Worm (Caenorhabditis elegans) whole organism, L2 larva: Measurements from ENCODE around the gene mrps-26.
A peak's percentile ranks its signal among the peaks of the same experiment; 100 is the strongest.

ENCODE experiments used
- C34F6.9 ChIP-seq: fragments of 150-350 bp; optimal IDR thresholded peaks from 2 replicates; lab custom pipeline; 2014; ENCODE audit warnings: missing biosample characterization, missing genetic modification characterization
- F13H6.1 ChIP-seq: sonication (generic microtip); optimal IDR thresholded peaks from 2 replicates; lab custom pipeline; 2016; ENCODE audit warnings: missing genetic modification characterization, missing compliant biosample characterization
- R02D3.7 ChIP-seq: fragments of 150-350 bp; optimal IDR thresholded peaks from 2 replicates; lab custom pipeline; 2014; ENCODE audit warnings: missing biosample characterization, missing genetic modification characterization
- Y55F3AM.14 ChIP-seq: fragments of 200-800 bp; sonication (Bioruptor generic); optimal IDR thresholded peaks from 2 replicates; lab custom pipeline; 2018; ENCODE audit warnings: mild to moderate bottlenecking, missing genetic modification characterization, missing compliant biosample characterization
- ZK546.5 ChIP-seq: sonication (generic microtip); optimal IDR thresholded peaks from 2 replicates; lab custom pipeline; 2017; ENCODE audit warnings: missing biosample characterization, missing genetic modification characterization
- alr-1 ChIP-seq: fragments of 150-350 bp; optimal IDR thresholded peaks from 2 replicates; lab custom pipeline; 2014; ENCODE audit warnings: missing biosample characterization, missing genetic modification characterization
- ama-1 ChIP-seq: fragments of 150-350 bp; optimal IDR thresholded peaks from 2 replicates; lab custom pipeline; 2018; ENCODE audit warnings: inconsistent platforms
- blmp-1 ChIP-seq: sonication (generic microtip); optimal IDR thresholded peaks from 2 replicates; lab custom pipeline; 2017; ENCODE audit warnings: missing genetic modification characterization, mild to moderate bottlenecking, missing compliant biosample characterization, antibody characterized with exemption, moderate library complexity; ENCODE audit not compliant: insufficient read depth
- ceh-82 ChIP-seq: fragments of 150-350 bp; optimal IDR thresholded peaks from 2 replicates; lab custom pipeline; 2014; ENCODE audit warnings: missing biosample characterization, missing genetic modification characterization
- crh-2 ChIP-seq: sonication (generic microtip); optimal IDR thresholded peaks from 2 replicates; lab custom pipeline; 2017; ENCODE audit warnings: missing biosample characterization, missing genetic modification characterization
- dmd-4 ChIP-seq: sonication (generic microtip); optimal IDR thresholded peaks from 2 replicates; lab custom pipeline; 2017; ENCODE audit warnings: missing biosample characterization, missing genetic modification characterization
- egl-27 ChIP-seq: sonication (generic microtip); optimal IDR thresholded peaks from 3 replicates; lab custom pipeline; 2017; ENCODE audit warnings: missing biosample characterization, missing genetic modification reagents, missing genetic modification characterization
- elt-3 ChIP-seq: sonication (generic microtip); optimal IDR thresholded peaks from 2 replicates; lab custom pipeline; 2017; ENCODE audit warnings: missing biosample characterization, missing genetic modification characterization
- fos-1 ChIP-seq: fragments of 150-350 bp; optimal IDR thresholded peaks from 2 replicates; lab custom pipeline; 2014; ENCODE audit warnings: missing biosample characterization, missing genetic modification characterization
- gmeb-1 ChIP-seq: fragments of 150-350 bp; optimal IDR thresholded peaks from 2 replicates; lab custom pipeline; 2014; ENCODE audit warnings: missing biosample characterization, missing genetic modification characterization
- lin-11 ChIP-seq: fragments of 150-350 bp; sonication (generic microtip); optimal IDR thresholded peaks from 2 replicates; lab custom pipeline; 2014; ENCODE audit warnings: missing biosample characterization, missing genetic modification characterization, inconsistent platforms, mixed read lengths
- lin-13 ChIP-seq: fragments of 150-350 bp; optimal IDR thresholded peaks from 2 replicates; lab custom pipeline; 2014; ENCODE audit warnings: missing biosample characterization, missing genetic modification reagents, missing genetic modification characterization
- lin-39 ChIP-seq: fragments of 150-350 bp; optimal IDR thresholded peaks from 2 replicates; lab custom pipeline; 2014; ENCODE audit warnings: missing biosample characterization, missing genetic modification reagents, missing genetic modification characterization
- mdl-1 ChIP-seq, 2 experiments: fragments of 150-350 bp in 1 of 2; sonication (generic microtip) in 1 of 2; optimal IDR thresholded peaks; 2 replicates each; lab custom pipeline; 2017; ENCODE audit warnings: missing biosample characterization in 2 of 2, missing genetic modification characterization in 2 of 2
- nhr-10 ChIP-seq: sonication (generic microtip); optimal IDR thresholded peaks from 2 replicates; lab custom pipeline; 2017; ENCODE audit warnings: missing biosample characterization, missing genetic modification characterization
- nhr-129 ChIP-seq: fragments of 150-350 bp; optimal IDR thresholded peaks from 2 replicates; lab custom pipeline; 2014; ENCODE audit warnings: missing biosample characterization, missing genetic modification characterization
- nhr-23 ChIP-seq: fragments of 150-350 bp; optimal IDR thresholded peaks from 2 replicates; lab custom pipeline; 2014; ENCODE audit warnings: missing biosample characterization, missing genetic modification reagents, missing genetic modification characterization
- nhr-237 ChIP-seq: fragments of 150-350 bp; optimal IDR thresholded peaks from 2 replicates; lab custom pipeline; 2014; ENCODE audit warnings: missing biosample characterization, missing genetic modification characterization
- nhr-25 ChIP-seq: fragments of 150-350 bp; sonication (generic microtip); optimal IDR thresholded peaks from 3 replicates; lab custom pipeline; 2014; ENCODE audit warnings: missing biosample characterization, missing genetic modification characterization
- nhr-6 ChIP-seq: fragments of 150-350 bp; optimal IDR thresholded peaks from 2 replicates; lab custom pipeline; 2014; ENCODE audit warnings: missing biosample characterization, missing genetic modification characterization
- nhr-77 ChIP-seq: fragments of 150-350 bp; optimal IDR thresholded peaks from 2 replicates; lab custom pipeline; 2014; ENCODE audit warnings: missing biosample characterization, missing genetic modification characterization
- peb-1 ChIP-seq: fragments of 150-350 bp; optimal IDR thresholded peaks from 2 replicates; lab custom pipeline; 2014; ENCODE audit warnings: missing biosample characterization, missing genetic modification characterization
- skn-1 ChIP-seq: sonication (generic microtip); optimal IDR thresholded peaks from 2 replicates; lab custom pipeline; 2017; ENCODE audit warnings: missing biosample characterization, missing genetic modification characterization
- sma-3 ChIP-seq: sonication (generic microtip); optimal IDR thresholded peaks from 2 replicates; lab custom pipeline; 2016; ENCODE audit warnings: missing genetic modification reagents, missing genetic modification characterization, missing compliant biosample characterization
- sma-9 ChIP-seq, 2 experiments: fragments of 150-350 bp in 1 of 2; sonication (generic microtip) in 1 of 2; optimal IDR thresholded peaks; 2 replicates each; lab custom pipeline; 2014 to 2016; ENCODE audit warnings: missing genetic modification characterization in 2 of 2, mild to moderate bottlenecking in 1 of 2, missing biosample characterization in 1 of 2, missing compliant biosample characterization in 1 of 2, missing genetic modification reagents in 1 of 2, moderate library complexity in 1 of 2
- snpc-4 ChIP-seq: fragments of 150-350 bp; optimal IDR thresholded peaks from 2 replicates; lab custom pipeline; 2014; ENCODE audit warnings: missing biosample characterization, missing genetic modification characterization
- unc-39 ChIP-seq: fragments of 150-350 bp; optimal IDR thresholded peaks from 2 replicates; lab custom pipeline; 2014; ENCODE audit warnings: missing biosample characterization, missing genetic modification characterization
- unc-55 ChIP-seq: fragments of 150-350 bp; sonication (generic microtip); optimal IDR thresholded peaks from 3 replicates; lab custom pipeline; 2014; ENCODE audit warnings: missing biosample characterization, missing genetic modification reagents, missing genetic modification characterization
- unc-62 ChIP-seq: fragments of 150-350 bp; optimal IDR thresholded peaks from 2 replicates; lab custom pipeline; 2014; ENCODE audit warnings: missing biosample characterization, missing genetic modification reagents, missing genetic modification characterization
- zag-1 ChIP-seq: fragments of 150-350 bp; optimal IDR thresholded peaks from 2 replicates; lab custom pipeline; 2014; ENCODE audit warnings: missing biosample characterization, missing genetic modification characterization
- ztf-1 ChIP-seq: fragments of 200-800 bp; sonication (Bioruptor generic); conservative IDR thresholded peaks from 2 replicates; pipeline ENCODE4 v1.3.6; 2022; ENCODE audit warnings: missing genetic modification characterization, missing compliant biosample characterization
- ztf-11 ChIP-seq: sonication (generic microtip); optimal IDR thresholded peaks from 2 replicates; lab custom pipeline; 2017; ENCODE audit warnings: missing biosample characterization, missing genetic modification characterization
- ztf-4 ChIP-seq: fragments of 150-350 bp; optimal IDR thresholded peaks from 2 replicates; lab custom pipeline; 2014; ENCODE audit warnings: missing biosample characterization, missing genetic modification characterization

mrps-26 gene

DNA sequence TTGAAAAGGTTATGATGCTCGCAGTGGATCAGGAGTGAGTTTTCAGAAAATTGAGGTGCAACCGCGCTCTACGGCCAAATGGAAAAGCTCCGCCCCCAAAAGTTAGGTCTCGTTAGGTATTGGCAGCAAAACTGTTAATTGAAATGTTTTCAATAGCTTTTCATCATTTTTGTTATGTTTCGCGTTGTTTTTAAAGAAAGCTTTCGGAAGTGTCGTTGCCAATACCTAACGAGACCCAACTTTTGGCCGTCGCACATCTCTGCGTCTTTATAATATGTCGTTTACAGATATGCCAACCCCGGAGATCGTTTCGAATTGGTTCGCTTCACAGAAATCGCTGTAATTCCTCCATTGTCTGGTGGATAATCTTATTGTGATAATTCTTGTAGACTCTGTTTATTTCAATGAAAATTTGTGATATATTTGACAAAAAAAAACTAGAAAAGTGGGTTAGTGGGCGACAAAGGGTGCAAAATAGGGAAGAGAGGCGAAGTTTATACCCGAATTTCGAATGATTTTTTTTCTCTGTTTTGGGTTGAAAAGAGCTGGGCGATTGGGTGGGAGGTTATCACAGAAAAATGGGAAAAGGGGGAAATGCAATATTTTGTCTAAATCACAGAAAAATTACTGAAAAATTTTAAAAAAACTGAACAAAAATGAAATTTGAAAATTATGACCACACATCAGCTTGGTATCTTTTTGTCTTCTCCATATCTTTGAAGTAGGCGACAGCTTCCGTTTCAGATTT is 37.9 kb upstream of the mrps-26 start:
- TF ChIP-seq nhr-129 (tag; lab: Kevin White, UChicago), result peak; percentile 57
- TF ChIP-seq crh-2, result peak; percentile 11
- peak; percentile 66 for TF ChIP-seq ztf-4 (tag; lab: Kevin White, UChicago)
- TF ChIP-seq ztf-1 (GFP tag; lab: Robert Waterston, UW), result no peak
- no peak for TF ChIP-seq blmp-1 (tag; lab: Kevin White, UChicago)
- TF ChIP-seq ama-1 (lab: Kevin White, UChicago), result peak; percentile 26
- TF ChIP-seq sma-3 (GFP tag; lab: Kevin White, UChicago), result peak; percentile 2

DNA sequence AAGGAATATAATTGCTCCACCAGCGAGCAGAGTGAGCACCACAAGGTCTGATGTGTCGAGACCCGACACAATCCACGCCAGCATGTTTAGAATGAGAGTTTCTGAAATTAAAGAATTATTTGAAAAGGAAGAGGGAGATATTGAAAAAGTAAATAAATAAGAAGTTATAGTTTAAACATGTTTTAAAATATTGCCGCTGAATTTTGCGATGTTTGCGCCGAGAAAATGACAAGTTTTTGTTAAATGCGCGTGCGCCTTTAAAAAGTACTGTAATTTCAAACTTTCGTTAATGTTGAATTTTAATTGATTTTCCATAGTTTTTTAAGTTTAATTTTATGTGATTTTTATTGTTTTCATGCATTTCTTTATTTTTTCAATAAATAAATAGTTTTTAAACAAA is 34.8 kb upstream of the mrps-26 start, which contains the start of gene emb-8:
TSS of gene emb-8 (minus strand) at position 101 of the 400 bp plus-strand sequence.
- TF ChIP-seq egl-27 (tag; lab: Kevin White, UChicago) (no peak), zag-1 (tag; lab: Kevin White, UChicago) (no peak), lin-13 (GFP tag; lab: Kevin White, UChicago) (no peak), fos-1 (tag; lab: Kevin White, UChicago) (no peak), nhr-129 (tag; lab: Kevin White, UChicago) (no peak), R02D3.7 (tag; lab: Kevin White, UChicago) (no peak), ZK546.5 (tag; lab: Kevin White, UChicago) (no peak), ztf-4 (tag; lab: Kevin White, UChicago) (no peak), mdl-1 (tag; optimal IDR thresholded peaks at IDR 0.05; lab: Kevin White, UChicago) (no peak), nhr-77 (tag; lab: Kevin White, UChicago) (no peak), unc-55 (GFP tag; lab: Kevin White, UChicago) (no peak), elt-3 (tag; lab: Kevin White, UChicago) (no peak), C34F6.9 (no peak), crh-2 (no peak), lin-11 (no peak)

DNA sequence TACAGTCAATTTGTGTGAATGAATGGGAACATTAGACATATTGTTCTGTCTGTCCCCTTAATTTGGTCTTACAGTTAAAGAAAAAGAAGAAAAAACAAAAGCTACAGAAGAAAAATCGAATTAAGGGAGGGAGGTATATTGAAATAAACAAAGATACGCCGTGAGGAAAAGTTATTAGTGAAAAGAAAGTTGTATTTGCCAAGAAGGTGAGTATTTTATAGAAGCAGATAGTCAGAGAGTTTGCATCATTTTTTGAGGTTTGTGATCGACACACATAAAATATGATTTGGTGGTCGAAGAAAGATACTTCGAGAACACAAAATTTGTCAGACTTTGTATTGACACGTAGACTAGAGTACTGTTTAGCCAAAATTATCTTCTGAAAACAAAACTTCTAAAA is 34.1 kb upstream of the mrps-26 start:
- TF ChIP-seq gmeb-1 (tag; lab: Kevin White, UChicago) (peak; percentile 32), ztf-4 (tag; lab: Kevin White, UChicago) (no peak), nhr-25 (peak; percentile 43), F13H6.1 (tag; lab: Kevin White, UChicago) (no peak), C34F6.9 (no peak), unc-39 (tag; lab: Kevin White, UChicago) (no peak), ama-1 (lab: Kevin White, UChicago) (no peak), dmd-4 (tag; lab: Kevin White, UChicago) (no peak), lin-39 (tag; lab: Kevin White, UChicago) (no peak), nhr-6 (tag; lab: Kevin White, UChicago) (no peak), ceh-82 (no peak), elt-3 (tag; lab: Kevin White, UChicago) (no peak), nhr-10 (tag; lab: Kevin White, UChicago) (no peak), alr-1 (tag; lab: Kevin White, UChicago) (no peak), fos-1 (tag; lab: Kevin White, UChicago) (peak; percentile 60), unc-62 (no peak), Y55F3AM.14 (no peak), blmp-1 (tag; lab: Kevin White, UChicago) (peak; percentile 14), nhr-23 (tag; lab: Kevin White, UChicago) (no peak), mdl-1 (tag; optimal IDR thresholded peaks at IDR 0.05; lab: Kevin White, UChicago) (no peak), peb-1 (no peak), ztf-11 (tag; lab: Kevin White, UChicago) (no peak), crh-2 (peak; percentile 24), snpc-4 (tag; lab: Kevin White, UChicago) (no peak), skn-1 (tag; lab: Kevin White, UChicago) (no peak), lin-13 (GFP tag; lab: Kevin White, UChicago) (no peak), nhr-237 (tag; lab: Kevin White, UChicago) (no peak), nhr-129 (tag; lab: Kevin White, UChicago) (peak; percentile 91), nhr-77 (tag; lab: Kevin White, UChicago) (no peak), ztf-1 (GFP tag; lab: Robert Waterston, UW) (no peak), sma-9 (GFP tag; optimal IDR thresholded peaks at IDR 0.05; lab: Kevin White, UChicago) (peak; percentile 49), sma-9 (tag; optimal IDR thresholded peaks at IDR 0.05; lab: Kevin White, UChicago) (no peak), egl-27 (tag; lab: Kevin White, UChicago) (no peak)
